Worm (Caenorhabditis elegans): ENCODE data around the gene B0554.2.

DNA sequence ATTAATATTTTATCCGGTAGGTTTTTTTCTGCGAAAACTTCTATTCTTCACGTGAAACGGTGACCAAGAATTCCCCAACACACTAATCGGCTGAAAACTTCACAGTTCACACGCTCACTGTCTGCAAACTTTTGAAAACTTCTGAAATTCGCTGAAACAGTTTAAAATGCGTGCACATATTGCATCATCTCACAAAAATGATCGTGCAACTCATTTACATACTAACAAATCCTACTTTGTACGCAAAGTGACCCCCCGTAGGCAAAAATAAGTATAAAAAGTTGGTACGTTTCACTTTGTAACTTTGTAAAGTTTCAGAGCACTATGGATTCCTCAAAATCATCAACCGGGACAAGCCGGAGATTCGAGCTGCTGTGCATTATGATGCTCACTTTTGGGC, 45.6 kb upstream of the B0554.2 start, which contains the start of gene ZK6.6:
- TF ChIP-seq him-1 (tag; optimal IDR thresholded peaks at IDR 0.05) (no peak), dao-5 (tag; optimal IDR thresholded peaks at IDR 0.05) (no peak), W03F9.2 (tag; optimal IDR thresholded peaks at IDR 0.05) (no peak)

Measured in whole organism, L4/young adult.